Fruit fly (Drosophila melanogaster) whole organism: ENCODE measurements around the gene CG7408.
"Not testable (repeated sequence)": the region's sequence is repeated elsewhere in the genome, so short reads cannot be mapped to it uniquely, and the experiment has no call there.

Source experiments
- CG8478 ChIP-seq: fragments of >200 bp; optimal IDR thresholded peaks from 2 replicates; lab custom pipeline; 2018; ENCODE audit warnings: inconsistent platforms
- Dll ChIP-seq: fragments of >200 bp; optimal IDR thresholded peaks from 2 replicates; lab custom pipeline; 2017
- EcR ChIP-seq, 2 experiments: fragments of >200 bp; optimal IDR thresholded peaks; 2 replicates each; lab custom pipeline; 2017; ENCODE audit warnings: missing biosample characterization in 2 of 2, missing genetic modification characterization in 2 of 2, missing genetic modification reagents in 2 of 2
- pan ChIP-seq: fragments of >200 bp; optimal IDR thresholded peaks from 2 replicates; lab custom pipeline; 2017
- psq ChIP-seq: fragments of >200 bp; optimal IDR thresholded peaks from 2 replicates; lab custom pipeline; 2017
- usp ChIP-seq: fragments of >200 bp; optimal IDR thresholded peaks from 2 replicates; lab custom pipeline; 2017; ENCODE audit warnings: missing biosample characterization, missing genetic modification characterization, mixed read lengths

CG7408 gene

DNA sequence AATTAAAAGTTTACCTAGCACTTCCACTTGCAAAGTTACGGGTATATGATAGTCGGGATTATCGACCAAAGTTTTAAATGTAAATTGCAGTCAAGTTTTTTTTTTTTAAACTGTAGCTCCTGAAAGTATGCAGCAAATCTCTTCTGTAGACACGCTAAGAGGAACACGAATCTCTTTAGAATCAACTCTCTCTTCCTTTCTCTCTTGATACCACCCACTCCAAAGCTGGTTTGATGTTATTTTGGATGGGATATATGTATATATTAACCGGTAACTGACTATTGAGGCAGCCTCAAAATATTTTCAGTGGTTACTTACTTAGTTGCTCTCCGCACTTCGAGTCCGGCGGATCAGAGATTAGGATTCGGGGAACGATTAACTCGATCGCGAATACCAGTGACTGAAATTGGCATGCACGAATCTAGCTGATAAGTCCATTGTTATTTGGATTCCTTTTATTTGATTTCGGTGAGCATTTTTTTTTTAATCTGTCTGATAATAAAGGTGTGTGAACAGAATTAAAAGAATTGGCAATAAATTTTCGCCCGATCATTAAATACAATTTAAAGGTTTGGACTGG lies at the start of gene CG7408:
CG7408 (plus strand) TSS at position 316 of the 580 bp plus-strand sequence.
- TF ChIP-seq Dll (lab: Kevin White, UChicago) (no peak), psq (lab: Kevin White, UChicago) (no peak), pan (no peak), EcR (GFP tag; optimal IDR thresholded peaks at IDR 0.05; lab: Kevin White, UChicago) (no peak), usp (GFP tag; lab: Kevin White, UChicago) (no peak), CG8478 (no peak)

DNA sequence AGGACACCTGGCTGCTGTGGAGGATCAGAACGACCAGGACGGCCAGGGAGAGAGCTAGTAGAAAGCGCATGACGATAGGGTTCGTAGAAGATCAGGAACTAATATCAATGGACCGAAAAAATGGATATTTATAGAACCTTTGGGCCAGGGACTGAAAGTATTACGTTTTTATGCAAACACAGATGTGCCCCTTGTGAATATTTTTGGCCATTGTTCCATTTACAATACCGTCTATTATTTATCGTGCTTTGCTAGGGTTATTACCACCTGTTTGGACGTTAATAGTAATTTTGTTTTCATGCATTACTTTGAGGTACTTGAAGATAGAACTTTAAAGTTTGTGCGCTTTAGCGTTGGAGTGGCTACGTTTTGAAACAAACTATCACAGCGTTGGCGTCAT lies 45.4 kb upstream of the CG7408 start, which contains the start of gene CG32188:
CG32188 (minus strand) TSS at position 101 of the 400 bp plus-strand sequence.
- TF ChIP-seq Dll (lab: Kevin White, UChicago), result no peak
- TF ChIP-seq pan, result no peak
- TF ChIP-seq psq (lab: Kevin White, UChicago), result no peak
- TF ChIP-seq usp (GFP tag; lab: Kevin White, UChicago), result no peak
- no peak for TF ChIP-seq CG8478
- no peak for TF ChIP-seq EcR (GFP tag; optimal IDR thresholded peaks at IDR 0.05; lab: Kevin White, UChicago)

DNA sequence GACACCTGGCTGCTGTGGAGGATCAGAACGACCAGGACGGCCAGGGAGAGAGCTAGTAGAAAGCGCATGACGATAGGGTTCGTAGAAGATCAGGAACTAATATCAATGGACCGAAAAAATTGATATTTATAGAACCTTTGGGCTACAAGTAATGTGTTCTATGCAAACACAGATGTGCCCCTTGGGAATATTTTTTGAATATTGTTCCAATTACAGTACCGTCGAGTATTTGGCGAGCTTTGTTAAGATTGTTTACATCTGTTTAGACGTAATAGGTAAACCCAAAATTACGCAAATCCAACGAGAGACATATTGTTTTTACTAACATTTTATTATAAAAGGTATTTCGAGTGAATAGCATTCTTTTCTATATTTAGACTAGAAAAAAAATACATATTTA lies 43.8 kb upstream of the CG7408 start, which contains the start of gene CG32189:
CG32189 (minus strand) TSS at position 101 of the 400 bp plus-strand sequence.
- TF ChIP-seq psq (lab: Kevin White, UChicago), result no peak
- TF ChIP-seq CG8478, result no peak
- TF ChIP-seq pan, result no peak
- TF ChIP-seq EcR (GFP tag; optimal IDR thresholded peaks at IDR 0.05; lab: Kevin White, UChicago), result no peak
- TF ChIP-seq Dll (lab: Kevin White, UChicago), result no peak
- no peak for TF ChIP-seq usp (GFP tag; lab: Kevin White, UChicago)

DNA sequence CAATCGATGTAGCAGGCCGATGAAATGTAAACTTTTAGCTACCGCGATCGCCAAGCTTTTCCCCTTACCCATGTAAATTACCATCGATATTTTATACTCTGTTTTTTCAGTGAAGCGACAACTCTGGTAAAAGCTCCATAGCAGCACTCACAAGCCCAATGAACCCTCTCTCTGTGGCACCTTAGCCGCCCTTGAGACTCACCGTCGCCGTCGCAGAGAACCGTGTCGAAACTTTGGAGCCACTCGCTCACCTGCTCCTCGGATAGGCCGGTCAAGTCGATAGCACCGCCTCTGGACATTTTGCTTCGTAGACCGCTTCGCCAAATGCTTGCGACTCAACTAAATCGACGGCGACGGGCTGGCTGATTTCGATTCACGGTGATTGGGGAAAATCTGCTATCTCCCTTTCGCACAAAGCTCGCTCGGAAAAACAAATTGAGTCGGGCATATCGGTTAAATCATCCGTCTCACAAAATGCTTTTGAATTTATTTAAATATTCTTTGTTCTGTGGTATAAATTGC lies 37.8 kb upstream of the CG7408 start, which contains the start of gene CG5577:
CG5577 (minus strand) TSS at position 343 of the 522 bp plus-strand sequence.
- TF ChIP-seq CG8478 (no peak), usp (GFP tag; lab: Kevin White, UChicago) (no peak), EcR (GFP tag; optimal IDR thresholded peaks at IDR 0.05; lab: Kevin White, UChicago) (no peak), psq (lab: Kevin White, UChicago) (no peak), pan (no peak), Dll (lab: Kevin White, UChicago) (no peak)

DNA sequence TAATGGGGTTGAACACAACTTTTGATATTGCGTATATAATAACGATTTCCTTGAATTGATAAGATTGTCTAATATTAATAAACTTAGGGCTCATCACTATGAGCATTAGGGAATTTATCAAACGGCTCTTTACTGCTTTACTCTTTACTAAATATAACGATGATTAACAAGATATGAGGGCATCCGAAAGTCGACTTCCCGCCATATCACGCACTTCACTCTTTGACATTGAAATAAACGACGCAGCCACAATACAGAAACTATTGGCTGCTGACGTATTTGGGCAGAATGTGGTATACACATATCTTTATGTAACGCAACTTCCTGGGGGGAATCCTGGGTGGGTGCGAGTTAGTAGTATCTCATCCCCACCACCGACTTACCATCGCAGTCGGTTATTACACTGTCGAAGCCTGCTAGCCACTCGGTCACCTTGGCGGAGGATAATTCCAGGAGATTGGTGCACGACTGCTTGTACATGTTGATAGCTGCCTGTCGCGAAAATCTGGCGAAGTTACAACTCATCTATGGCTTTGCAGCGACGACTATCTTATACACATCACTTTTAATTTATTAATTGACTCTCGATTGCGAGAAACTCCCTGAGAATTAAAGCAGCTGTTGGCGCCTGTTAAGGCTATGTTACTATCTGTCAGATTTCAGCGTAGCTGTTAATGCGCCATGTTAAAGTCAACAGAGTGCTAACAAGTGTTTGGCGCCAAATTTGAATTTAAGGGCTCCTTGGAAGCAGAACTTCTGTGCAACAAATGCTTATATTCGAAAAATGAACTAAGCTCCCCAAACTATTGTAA lies 35.8 kb upstream of the CG7408 start, which contains the start of gene CG5567:
CG5567 (minus strand) TSS at position 653 of the 812 bp plus-strand sequence.
- TF ChIP-seq psq (lab: Kevin White, UChicago), result no peak
- TF ChIP-seq CG8478, result no peak
- no peak for TF ChIP-seq pan
- no peak for TF ChIP-seq usp (GFP tag; lab: Kevin White, UChicago)
- no peak for TF ChIP-seq Dll (lab: Kevin White, UChicago)
- no peak for TF ChIP-seq EcR (GFP tag; optimal IDR thresholded peaks at IDR 0.05; lab: Kevin White, UChicago)

DNA sequence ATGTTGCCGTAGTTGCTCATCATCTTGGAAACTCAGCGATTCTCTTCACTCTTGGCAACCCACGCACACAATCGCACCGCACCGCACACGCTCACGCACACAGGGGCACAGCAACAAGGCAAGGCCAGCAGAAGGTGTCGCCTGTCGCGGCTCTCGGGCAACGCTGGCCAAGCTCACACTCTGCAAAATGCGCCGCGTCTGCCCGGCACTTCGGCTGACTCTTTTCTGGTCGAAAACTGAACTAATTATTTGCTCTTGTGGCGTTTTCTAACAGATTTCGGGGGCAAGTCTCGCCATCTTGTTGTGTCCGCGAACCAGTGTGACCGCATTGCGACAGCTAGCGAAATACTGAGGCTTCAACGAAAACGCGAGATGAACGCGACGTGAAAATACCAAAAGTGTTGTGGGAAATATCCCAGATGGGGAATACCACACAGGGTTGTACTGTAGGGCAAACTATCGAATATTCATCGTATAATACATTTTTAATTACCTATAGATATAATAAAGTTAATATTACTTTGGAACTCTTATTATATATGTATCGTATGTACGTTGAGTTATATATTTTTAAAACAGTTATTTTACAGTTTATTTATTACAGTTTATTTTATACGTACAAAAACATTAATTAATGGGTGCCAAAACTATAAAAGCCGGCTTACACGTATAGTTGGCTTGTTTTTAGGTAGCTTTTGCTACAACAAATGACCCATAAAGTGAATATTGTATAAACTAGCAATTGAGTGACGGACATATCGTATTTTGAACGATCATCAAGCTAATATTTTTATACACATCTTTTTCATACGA lies 32.5 kb upstream of the CG7408 start, which contains the start of the genes MED19 and CG7430:
MED19 (minus strand) TSS at position 333 of the 813 bp plus-strand sequence.
CG7430 (plus strand) TSS at position 748 of the 813 bp plus-strand sequence.
- TF ChIP-seq EcR (GFP tag; optimal IDR thresholded peaks at IDR 0.05; lab: Kevin White, UChicago) (no peak), usp (GFP tag; lab: Kevin White, UChicago) (no peak), psq (lab: Kevin White, UChicago) (no peak), Dll (lab: Kevin White, UChicago) (no peak), pan (no peak), CG8478 (no peak)

DNA sequence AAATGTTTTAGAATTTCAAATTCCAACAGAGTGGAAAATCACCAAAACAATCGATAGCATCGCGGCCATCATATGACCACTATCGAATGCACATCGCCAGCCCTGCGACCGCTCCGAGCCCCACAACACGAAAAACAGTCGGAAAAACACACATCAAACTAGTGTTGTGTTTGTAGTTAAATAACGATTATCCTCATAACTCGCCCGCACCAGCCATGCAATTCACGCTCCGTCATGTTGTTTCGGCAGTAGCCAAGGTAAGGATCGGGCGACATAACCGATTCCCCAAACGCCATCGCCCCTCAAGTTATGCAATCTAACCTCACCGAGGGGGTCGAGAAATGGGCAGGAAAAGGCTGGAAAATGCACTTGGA lies 31.9 kb upstream of the CG7408 start:
- no peak for TF ChIP-seq psq (lab: Kevin White, UChicago)
- no peak for TF ChIP-seq pan

DNA sequence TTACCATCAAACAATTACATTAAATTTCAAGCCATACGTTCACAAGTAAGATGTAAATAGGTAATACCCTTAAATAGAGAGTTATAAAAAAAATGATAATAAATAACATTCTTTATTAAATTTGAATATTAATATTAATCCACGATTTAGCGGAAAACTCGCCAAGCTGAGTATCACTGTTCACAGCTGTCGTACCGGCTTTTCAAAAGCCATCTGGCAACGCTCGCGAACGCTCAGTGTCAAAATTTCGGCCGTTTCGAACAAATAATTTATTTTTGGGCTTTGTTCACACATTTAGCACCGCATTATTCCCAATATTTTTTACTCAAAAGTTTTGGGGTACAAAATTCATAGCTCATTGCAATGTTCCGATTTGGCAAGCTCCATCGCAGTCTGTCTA lies 29.4 kb upstream of the CG7408 start, which contains the start of gene TrpRS-m:
TrpRS-m (plus strand) TSS at position 211 of the 400 bp plus-strand sequence.
- TF ChIP-seq EcR (GFP tag; optimal IDR thresholded peaks at IDR 0.05; lab: Kevin White, UChicago) (no peak), Dll (lab: Kevin White, UChicago) (no peak), CG8478 (no peak), pan (no peak), psq (lab: Kevin White, UChicago) (no peak), usp (GFP tag; lab: Kevin White, UChicago) (no peak)

DNA sequence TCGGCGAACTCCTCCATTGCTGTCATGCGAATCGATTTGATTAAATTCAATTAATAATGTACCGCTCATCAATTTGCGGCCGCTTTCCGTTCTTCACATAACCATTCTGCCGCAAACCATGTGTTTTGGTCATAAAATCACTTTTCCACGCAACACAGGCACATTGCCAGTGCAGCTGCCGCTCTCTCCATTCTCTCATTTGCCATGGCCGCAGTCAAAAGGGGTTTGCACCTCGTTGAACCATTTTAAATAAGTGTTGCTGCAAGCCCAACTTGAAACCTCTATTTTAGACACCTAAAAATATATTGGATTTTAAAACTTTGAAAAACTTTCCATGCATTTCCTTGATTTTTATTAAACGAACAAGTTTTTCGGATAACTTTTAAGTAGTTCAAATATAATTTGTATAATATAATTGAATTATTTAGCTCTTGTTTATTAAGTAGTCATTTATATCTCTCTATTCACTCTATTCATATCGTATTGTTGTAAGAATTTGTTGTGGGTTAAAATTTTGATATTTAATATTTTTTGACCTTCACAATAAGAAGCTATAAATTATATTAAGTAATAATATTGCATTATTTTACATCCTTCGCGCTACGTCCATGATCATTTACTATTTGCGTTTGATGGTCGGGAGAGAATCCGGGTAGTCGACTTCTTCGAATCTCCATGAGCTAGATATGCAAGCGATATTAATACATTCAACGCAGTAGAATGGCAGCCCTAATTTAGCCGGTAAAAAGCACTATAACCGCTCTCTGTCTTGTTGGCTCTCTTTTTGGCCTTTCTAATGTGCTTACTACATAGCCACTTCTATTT lies 22.0 kb upstream of the CG7408 start, which contains the start of gene CG5535:
CG5535 (minus strand) TSS at position 140 of the 825 bp plus-strand sequence.
- TF ChIP-seq psq (lab: Kevin White, UChicago) (no peak), usp (GFP tag; lab: Kevin White, UChicago) (no peak), Dll (lab: Kevin White, UChicago) (no peak), CG8478 (no peak), pan (no peak), EcR (GFP tag; optimal IDR thresholded peaks at IDR 0.05; lab: Kevin White, UChicago) (no peak)

DNA sequence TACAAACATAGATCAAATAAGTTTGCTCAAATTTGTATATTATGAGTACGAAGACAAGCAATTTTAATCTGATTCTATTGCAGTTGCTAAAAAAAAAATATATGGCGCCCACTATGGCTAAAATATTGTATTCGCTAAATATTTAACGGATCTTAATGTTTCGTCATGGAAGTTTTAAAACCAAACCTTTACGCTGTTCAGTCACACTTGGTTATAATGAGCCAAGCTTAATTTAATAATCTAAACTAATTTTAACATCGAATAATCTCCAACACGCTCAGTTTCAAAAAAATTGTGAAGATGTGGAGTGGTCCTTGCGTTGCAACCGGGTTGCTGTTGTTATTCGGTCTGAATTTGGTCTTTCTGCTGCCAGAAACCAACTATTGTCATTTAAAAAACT lies 20.7 kb upstream of the CG7408 start, which contains the start of gene CG34002:
CG34002 (plus strand) TSS at position 301 of the 400 bp plus-strand sequence.
- not testable (repeated sequence) for TF ChIP-seq EcR (GFP tag; optimal IDR thresholded peaks at IDR 0.05; lab: Kevin White, UChicago); Dll (lab: Kevin White, UChicago); usp (GFP tag; lab: Kevin White, UChicago)
